Fruit fly (Drosophila melanogaster) whole organism, embryonic: ENCODE data around the gene Fancd2.
A peak's percentile ranks its signal among the peaks of the same experiment; 100 is the strongest.

Experiments
- Adf1 ChIP-seq: fragments of 200-800 bp; sonication (Bioruptor generic); IDR thresholded peaks from 2 replicates; pipeline ENCODE4 v1.3.6; 2022; ENCODE audit warnings: missing biosample characterization, missing genetic modification characterization
- Aef1 ChIP-seq: fragments of 200-800 bp; sonication (Bioruptor generic); IDR thresholded peaks from 3 replicates; pipeline ENCODE4 v1.3.6; 2022; ENCODE audit warnings: missing biosample characterization, missing genetic modification characterization
- Blimp-1 ChIP-seq: fragments of 200-800 bp; sonication (Bioruptor generic); optimal IDR thresholded peaks from 3 replicates; lab custom pipeline; 2018; ENCODE audit warnings: missing biosample characterization, missing genetic modification characterization, mild to moderate bottlenecking, moderate library complexity, missing genetic modification reagents
- CG10209 ChIP-seq: fragments of 200-800 bp; sonication (Bioruptor generic); optimal IDR thresholded peaks from 3 replicates; lab custom pipeline; 2017; ENCODE audit warnings: missing biosample characterization, mild to moderate bottlenecking, missing genetic modification characterization, missing genetic modification reagents
- CG10366 ChIP-seq: fragments of 200-800 bp; sonication (Bioruptor generic); IDR thresholded peaks from 2 replicates; pipeline ENCODE4 v1.3.6; 2022; ENCODE audit warnings: missing biosample characterization, missing genetic modification characterization
- CG14441 ChIP-seq: fragments of 200-800 bp; sonication (Bioruptor generic); IDR thresholded peaks from 2 replicates; pipeline ENCODE4 v1.3.6; 2022; ENCODE audit warnings: missing biosample characterization, missing genetic modification characterization
- CG15696 ChIP-seq: fragments of 200-800 bp; sonication (Bioruptor generic); optimal IDR thresholded peaks from 2 replicates; lab custom pipeline; 2019; ENCODE audit warnings: missing biosample characterization, mild to moderate bottlenecking, missing genetic modification characterization, moderate library complexity
- CG16815 ChIP-seq: fragments of 200-800 bp; sonication (Bioruptor generic); optimal IDR thresholded peaks from 3 replicates; lab custom pipeline; 2017; ENCODE audit warnings: missing biosample characterization, mild to moderate bottlenecking, missing genetic modification characterization
- CG17361 ChIP-seq: fragments of 200-800 bp; sonication (Bioruptor generic); IDR thresholded peaks from 3 replicates; pipeline ENCODE4 v1.3.6; 2022; ENCODE audit warnings: missing biosample characterization, missing genetic modification characterization
- CG2678 ChIP-seq: fragments of 200-800 bp; sonication (Bioruptor generic); optimal IDR thresholded peaks from 3 replicates; lab custom pipeline; 2019; ENCODE audit warnings: missing biosample characterization, mild to moderate bottlenecking, missing genetic modification characterization, moderate library complexity
- CG32767 ChIP-seq: fragments of 200-800 bp; sonication (Bioruptor generic); IDR thresholded peaks from 2 replicates; pipeline ENCODE4 v1.3.6; 2022; ENCODE audit warnings: missing biosample characterization, missing genetic modification characterization
- CG6854 ChIP-seq: fragments of 200-800 bp; sonication (Bioruptor generic); optimal IDR thresholded peaks from 3 replicates; lab custom pipeline; 2017; ENCODE audit warnings: missing biosample characterization, mild to moderate bottlenecking, missing genetic modification characterization
- CG7556 ChIP-seq: fragments of 200-800 bp; sonication (Bioruptor generic); optimal IDR thresholded peaks from 2 replicates; lab custom pipeline; 2017; ENCODE audit warnings: missing biosample characterization, mild to moderate bottlenecking, missing genetic modification characterization
- CG8944 ChIP-seq: fragments of 200-800 bp; sonication (Bioruptor generic); optimal IDR thresholded peaks from 3 replicates; lab custom pipeline; 2016; ENCODE audit warnings: missing biosample characterization, missing genetic modification characterization
- Camta ChIP-seq: fragments of 200-800 bp; sonication (Bioruptor generic); optimal IDR thresholded peaks from 2 replicates; lab custom pipeline; 2016; ENCODE audit warnings: missing biosample characterization, missing genetic modification characterization
- D ChIP-seq, 2 experiments: fragments of 200-800 bp in 1 of 2; fragments of >200 bp in 1 of 2; sonication (Bioruptor generic) in 1 of 2; optimal IDR thresholded peaks; 2 replicates in 1 of 2; 3 replicates in 1 of 2; lab custom pipeline; 2017; ENCODE audit warnings: mild to moderate bottlenecking in 1 of 2, missing biosample characterization in 1 of 2, missing genetic modification characterization in 1 of 2, missing genetic modification reagents in 1 of 2
- Gsc ChIP-seq: fragments of 200-800 bp; sonication (Bioruptor generic); IDR thresholded peaks from 2 replicates; pipeline ENCODE4 v1.3.6; 2022; ENCODE audit warnings: missing biosample characterization, missing genetic modification characterization
- HLH4C ChIP-seq: fragments of 200-800 bp; sonication (Bioruptor generic); IDR thresholded peaks from 3 replicates; pipeline ENCODE4 v1.3.6; 2022; ENCODE audit warnings: missing biosample characterization, missing genetic modification characterization; ENCODE audit not compliant: partially characterized antibody
- HLH54F ChIP-seq: fragments of 200-800 bp; sonication (Bioruptor generic); optimal IDR thresholded peaks from 3 replicates; lab custom pipeline; 2016; ENCODE audit warnings: missing biosample characterization, missing genetic modification characterization
- HLHmδ ChIP-seq: fragments of 200-800 bp; sonication (Bioruptor generic); optimal IDR thresholded peaks from 2 replicates; lab custom pipeline; 2018; ENCODE audit warnings: missing biosample characterization, mild to moderate bottlenecking, missing genetic modification characterization, moderate library complexity
- HmgZ ChIP-seq: fragments of 200-800 bp; sonication (Bioruptor generic); optimal IDR thresholded peaks from 2 replicates; lab custom pipeline; 2018; ENCODE audit warnings: missing biosample characterization, mild to moderate bottlenecking, missing genetic modification characterization
- Mrtf ChIP-seq: fragments of 200-800 bp; sonication (Bioruptor generic); IDR thresholded peaks from 3 replicates; pipeline ENCODE4 v1.3.6; 2022; ENCODE audit warnings: missing biosample characterization, missing genetic modification characterization
- Neu2 ChIP-seq: fragments of 200-800 bp; sonication (Bioruptor generic); optimal IDR thresholded peaks from 3 replicates; lab custom pipeline; 2016; ENCODE audit warnings: missing biosample characterization, missing genetic modification characterization, borderline replicate concordance
- PHDP ChIP-seq: fragments of 200-800 bp; sonication (Bioruptor generic); optimal IDR thresholded peaks from 3 replicates; lab custom pipeline; 2018; ENCODE audit warnings: missing biosample characterization, mild to moderate bottlenecking, missing genetic modification characterization, moderate library complexity
- Rx ChIP-seq: fragments of 200-800 bp; sonication (Bioruptor generic); IDR thresholded peaks from 2 replicates; pipeline ENCODE4 v1.3.6; 2022; ENCODE audit warnings: missing biosample characterization, missing genetic modification characterization
- Tbp ChIP-seq: fragments of >200 bp; optimal IDR thresholded peaks from 2 replicates; lab custom pipeline; 2018; ENCODE audit warnings: missing biosample characterization, missing genetic modification characterization
- YL-1 ChIP-seq: fragments of 200-800 bp; sonication (Bioruptor generic); optimal IDR thresholded peaks from 3 replicates; lab custom pipeline; 2017; ENCODE audit warnings: missing biosample characterization, mild to moderate bottlenecking, missing genetic modification characterization
- al ChIP-seq: fragments of 200-800 bp; sonication (Bioruptor generic); IDR thresholded peaks from 2 replicates; pipeline ENCODE4 v1.3.6; 2022; ENCODE audit warnings: missing biosample characterization, missing genetic modification characterization
- danr ChIP-seq: fragments of 200-800 bp; sonication (Bioruptor generic); IDR thresholded peaks from 2 replicates; pipeline ENCODE4 v1.3.6; 2022; ENCODE audit warnings: missing biosample characterization, missing genetic modification characterization
- emc ChIP-seq: fragments of 200-800 bp; sonication (Bioruptor generic); optimal IDR thresholded peaks from 2 replicates; lab custom pipeline; 2016; ENCODE audit warnings: missing biosample characterization, missing genetic modification characterization
- esg ChIP-seq: fragments of 200-800 bp; sonication (Bioruptor generic); conservative IDR thresholded peaks from 2 replicates; pipeline ENCODE4 v1.3.6; 2022; ENCODE audit warnings: missing biosample characterization, missing genetic modification characterization
- gce ChIP-seq: fragments of 200-800 bp; sonication (Bioruptor generic); IDR thresholded peaks from 3 replicates; pipeline ENCODE4 v1.3.6; 2022; ENCODE audit warnings: missing biosample characterization, missing genetic modification characterization
- insv ChIP-seq, 2 experiments: fragments of 200-800 bp; sonication (Bioruptor generic); optimal IDR thresholded peaks; 3 replicates each; lab custom pipeline; 2016 to 2018; ENCODE audit warnings: missing biosample characterization in 2 of 2, missing genetic modification characterization in 2 of 2
- nerfin-2 ChIP-seq: fragments of 200-800 bp; sonication (Bioruptor generic); IDR thresholded peaks from 2 replicates; pipeline ENCODE4 v1.3.6; 2022; ENCODE audit warnings: missing biosample characterization, missing genetic modification characterization; ENCODE audit not compliant: partially characterized antibody
- oc ChIP-seq: fragments of 200-800 bp; sonication (Bioruptor generic); optimal IDR thresholded peaks from 2 replicates; lab custom pipeline; 2018; ENCODE audit warnings: missing biosample characterization, mild to moderate bottlenecking, missing genetic modification characterization, moderate library complexity
- pan ChIP-seq, 4 experiments: fragments of >200 bp in 3 of 4; fragments of 200-800 bp in 1 of 4; sonication (Bioruptor generic) in 1 of 4; optimal IDR thresholded peaks in 3 of 4; IDR thresholded peaks in 1 of 4; 2 replicates each; pipeline versions ENCODE4 v1.3.6 to Lab custom; 2017 to 2022; ENCODE audit warnings: missing biosample characterization in 2 of 4, missing genetic modification characterization in 2 of 4, mixed read lengths in 1 of 4
- prd ChIP-seq, 3 experiments: fragments of >200 bp in 2 of 3; fragments of 200-800 bp in 1 of 3; sonication (Bioruptor generic) in 1 of 3; optimal IDR thresholded peaks in 2 of 3; IDR thresholded peaks in 1 of 3; 2 replicates in 2 of 3; 3 replicates in 1 of 3; pipeline versions ENCODE4 v1.3.6 to Lab custom; 2017 to 2022; ENCODE audit warnings: missing biosample characterization in 1 of 3, missing genetic modification characterization in 1 of 3
- pum ChIP-seq: fragments of 200-800 bp; sonication (Bioruptor generic); optimal IDR thresholded peaks from 2 replicates; lab custom pipeline; 2016; ENCODE audit warnings: missing biosample characterization, missing genetic modification characterization
- pzg ChIP-seq: fragments of 200-800 bp; sonication (Bioruptor generic); optimal IDR thresholded peaks from 3 replicates; lab custom pipeline; 2018; ENCODE audit warnings: missing biosample characterization, mild to moderate bottlenecking, missing genetic modification characterization, moderate library complexity
- ranshi ChIP-seq: fragments of 200-800 bp; sonication (Bioruptor generic); IDR thresholded peaks from 2 replicates; pipeline ENCODE4 v1.3.6; 2022; ENCODE audit warnings: missing biosample characterization, missing genetic modification characterization
- repo ChIP-seq: fragments of 200-800 bp; sonication (Bioruptor generic); optimal IDR thresholded peaks from 2 replicates; lab custom pipeline; 2016; ENCODE audit warnings: missing biosample characterization, missing genetic modification characterization
- row ChIP-seq: fragments of 200-800 bp; sonication (Bioruptor generic); IDR thresholded peaks from 3 replicates; pipeline ENCODE4 v1.3.6; 2022; ENCODE audit warnings: missing biosample characterization, missing genetic modification characterization
- sna ChIP-seq: fragments of 200-800 bp; sonication (Bioruptor generic); IDR thresholded peaks from 2 replicates; pipeline ENCODE4 v1.3.6; 2022; ENCODE audit warnings: missing biosample characterization, missing genetic modification characterization; ENCODE audit not compliant: partially characterized antibody
- sob ChIP-seq: fragments of 200-800 bp; sonication (Bioruptor generic); IDR thresholded peaks from 2 replicates; pipeline ENCODE4 v1.3.6; 2022; ENCODE audit warnings: missing biosample characterization, missing genetic modification characterization
- tap ChIP-seq: fragments of 200-800 bp; optimal IDR thresholded peaks from 3 replicates; lab custom pipeline; 2019; ENCODE audit warnings: missing biosample characterization, mild to moderate bottlenecking, missing genetic modification characterization, moderate library complexity
- tna ChIP-seq: fragments of 200-800 bp; sonication (Bioruptor generic); IDR thresholded peaks from 2 replicates; pipeline ENCODE4 v1.3.6; 2022; ENCODE audit warnings: missing biosample characterization, missing genetic modification characterization; ENCODE audit not compliant: partially characterized antibody
- ttk ChIP-seq: fragments of 200-800 bp; sonication (Bioruptor generic); IDR thresholded peaks from 2 replicates; pipeline ENCODE4 v2.1.2; 2022; ENCODE audit warnings: missing biosample characterization, missing genetic modification characterization
- usp ChIP-seq: fragments of >200 bp; optimal IDR thresholded peaks from 2 replicates; lab custom pipeline; 2017; ENCODE audit warnings: missing biosample characterization, missing genetic modification characterization

Gene Fancd2

dm6 chr3R:20829416-20830131 is 13.6 kb upstream of the Fancd2 start (continued):
- TF ChIP-seq Adf1 (GFP tag; lab: Robert Waterston, UW) (peak; percentile 83), CG14441 (GFP tag; lab: Robert Waterston, UW) (0 out of 2 replicates have a peak, but pooled peaks have one; percentile 34), tap (tag; lab: Kevin White, UChicago) (no peak), CG16815 (GFP tag; lab: Kevin White, UChicago) (peak; percentile 41), sob (peak; percentile 59; the same call in 1 of the 2 replicates), Gsc (no peak), CG10366 (GFP tag; lab: Robert Waterston, UW) (no peak), pum (no peak), Tbp (no peak), CG10209 (GFP tag; lab: Kevin White, UChicago) (peak; percentile 44), CG2678 (tag; lab: Kevin White, UChicago) (peak; percentile 63), HLHmδ (GFP tag; lab: Kevin White, UChicago) (peak; percentile 81), emc (no peak), pzg (GFP tag; lab: Kevin White, UChicago) (peak; percentile 21), insv (GFP tag; optimal IDR thresholded peaks at IDR 0.05; lab: Kevin White, UChicago) (no peak), oc (tag; lab: Kevin White, UChicago) (no peak), usp (GFP tag; lab: Kevin White, UChicago) (no peak), Blimp-1 (GFP tag; lab: Kevin White, UChicago) (no peak), repo (GFP tag; lab: Kevin White, UChicago) (no peak), HmgZ (tag; lab: Kevin White, UChicago) (peak; percentile 62), Aef1 (GFP tag; lab: Robert Waterston, UW) (no peak), CG32767 (GFP tag; lab: Robert Waterston, UW) (peak; percentile 46; the same call in 1 of the 2 replicates), Rx (GFP tag; lab: Robert Waterston, UW) (no peak), Neu2 (GFP tag; lab: Kevin White, UChicago) (no peak), nerfin-2 (GFP tag; lab: Robert Waterston, UW) (no peak), esg (peak; percentile 27), CG15696 (tag; lab: Kevin White, UChicago) (no peak), Mrtf (no peak), CG17361 (GFP tag; lab: Robert Waterston, UW) (peak; percentile 77), YL-1 (no peak), gce (GFP tag; lab: Robert Waterston, UW) (0 out of 3 replicates have a peak, but pooled peaks have one; percentile 11), HLH4C (GFP tag; lab: Robert Waterston, UW) (no peak), al (GFP tag; lab: Robert Waterston, UW) (peak; percentile 41), tna (no peak), CG7556 (GFP tag; lab: Kevin White, UChicago) (peak; percentile 71), row (GFP tag; lab: Robert Waterston, UW) (peak; percentile 91), ttk (GFP tag; lab: Robert Waterston, UW) (no peak), danr (no peak), CG6854 (GFP tag; lab: Kevin White, UChicago) (no peak), sna (GFP tag; lab: Robert Waterston, UW) (no peak), D (optimal IDR thresholded peaks at IDR 0.05; lab: Kevin White, UChicago) (no peak), D (GFP tag; optimal IDR thresholded peaks at IDR 0.05; lab: Kevin White, UChicago) (peak; percentile 9), PHDP (tag; lab: Kevin White, UChicago) (no peak), Camta (GFP tag; lab: Kevin White, UChicago) (no peak), pan (optimal IDR thresholded peaks at IDR 0.05; lab: Kevin White, UChicago) (no peak), pan (GFP tag; optimal IDR thresholded peaks at IDR 0.05 in 1 of 2, IDR thresholded peaks at IDR 0.05 in 1 of 2) (peak in 1 of 2 experiments; percentile 73), CG8944 (GFP tag; lab: Kevin White, UChicago) (no peak), ranshi (GFP tag; lab: Robert Waterston, UW) (peak; percentile 5; the same call in 1 of the 2 replicates), HLH54F (GFP tag; lab: Kevin White, UChicago) (no peak), prd (optimal IDR thresholded peaks at IDR 0.05; lab: Kevin White, UChicago) (no peak), prd (GFP tag; IDR thresholded peaks at IDR 0.05; lab: Robert Waterston, UW) (peak; percentile 23; the same call in 2 of the 3 replicates)
